Worm (Caenorhabditis elegans) whole organism, late embryonic: ENCODE results near the gene lys-4.

Experiments
- K02D7.2 ChIP-seq: sonication (generic microtip); optimal IDR thresholded peaks from 2 replicates; lab custom pipeline; 2017; ENCODE audit warnings: mild to moderate bottlenecking, missing genetic modification characterization, missing compliant biosample characterization
- ceh-9 ChIP-seq: sonication (generic microtip); optimal IDR thresholded peaks from 2 replicates; lab custom pipeline; 2016; ENCODE audit warnings: mild to moderate bottlenecking, missing genetic modification characterization, inconsistent platforms, missing compliant biosample characterization
- dve-1 ChIP-seq: sonication (generic microtip); optimal IDR thresholded peaks from 2 replicates; lab custom pipeline; 2017; ENCODE audit warnings: antibody characterized with exemption, mild to moderate bottlenecking, missing genetic modification characterization, missing compliant biosample characterization
- fkh-10 ChIP-seq: fragments of 150-350 bp; optimal IDR thresholded peaks from 2 replicates; lab custom pipeline; 2014; ENCODE audit warnings: missing biosample characterization, missing genetic modification reagents, missing genetic modification characterization
- hlh-15 ChIP-seq: sonication (generic microtip); optimal IDR thresholded peaks from 2 replicates; lab custom pipeline; 2016; ENCODE audit warnings: missing genetic modification characterization, missing compliant biosample characterization
- nhr-11 ChIP-seq: fragments of 150-350 bp; optimal IDR thresholded peaks from 2 replicates; lab custom pipeline; 2014; ENCODE audit warnings: missing biosample characterization, missing genetic modification characterization
- pat-9 ChIP-seq: fragments of 200-800 bp; sonication (Bioruptor generic); optimal IDR thresholded peaks from 2 replicates; lab custom pipeline; 2018; ENCODE audit warnings: mild to moderate bottlenecking, missing genetic modification characterization, moderate library complexity, missing compliant biosample characterization
- pha-4 ChIP-seq: fragments of 150-350 bp; optimal IDR thresholded peaks from 2 replicates; lab custom pipeline; 2018; ENCODE audit warnings: missing biosample characterization, missing genetic modification reagents, missing genetic modification characterization

DNA sequence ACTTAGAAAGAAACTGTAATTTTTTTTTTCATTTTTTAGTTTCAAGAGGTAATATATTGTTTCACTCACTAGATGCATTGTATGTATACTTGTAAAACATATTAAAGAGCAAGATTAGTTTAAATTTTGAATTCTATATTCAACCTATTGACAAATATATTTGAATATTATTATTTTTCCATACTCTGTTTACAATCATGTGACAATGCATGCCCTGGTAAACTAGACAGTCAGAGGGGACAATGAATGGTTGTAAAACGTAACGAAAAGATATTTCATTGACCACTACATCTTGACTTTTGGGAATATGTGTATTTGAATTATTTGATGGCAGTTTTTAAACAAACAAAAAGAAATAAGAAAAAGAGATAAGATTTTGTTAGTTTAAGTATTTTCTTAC lies 638 bp downstream of the lys-4 start:
- TF ChIP-seq fkh-10 (no peak), K02D7.2 (tag; lab: Kevin White, UChicago) (no peak), hlh-15 (tag; lab: Kevin White, UChicago) (no peak), ceh-9 (tag; lab: Kevin White, UChicago) (no peak), pat-9 (no peak), dve-1 (no peak), pha-4 (no peak), nhr-11 (tag; lab: Kevin White, UChicago) (no peak)
